Fruit fly (Drosophila melanogaster): ENCODE data around the gene nAChRalpha1.

- no peak for TF ChIP-seq ovo (GFP tag; optimal IDR thresholded peaks at IDR 0.05)
- TF ChIP-seq bab1 (GFP tag; optimal IDR thresholded peaks at IDR 0.05) = no peak
- TF ChIP-seq Crg-1 (GFP tag; optimal IDR thresholded peaks at IDR 0.05) = no peak
- no peak for TF ChIP-seq tj (GFP tag; optimal IDR thresholded peaks at IDR 0.05)
These were observed 12.1 kb upstream of the nAChRalpha1 start, which contains the start of gene CG31128 for dm6 chr3R:24469097-24469496.

All from whole organism, adult.